Fruit fly (Drosophila melanogaster) whole organism: ENCODE measurements around the gene Rab6.

Source experiments
- CG8478 ChIP-seq: fragments of >200 bp; optimal IDR thresholded peaks from 2 replicates; lab custom pipeline; 2018; ENCODE audit warnings: inconsistent platforms
- Dll ChIP-seq: fragments of >200 bp; optimal IDR thresholded peaks from 2 replicates; lab custom pipeline; 2017
- pan ChIP-seq: fragments of >200 bp; optimal IDR thresholded peaks from 2 replicates; lab custom pipeline; 2017
- psq ChIP-seq: fragments of >200 bp; optimal IDR thresholded peaks from 2 replicates; lab custom pipeline; 2017
- usp ChIP-seq: fragments of >200 bp; optimal IDR thresholded peaks from 2 replicates; lab custom pipeline; 2017; ENCODE audit warnings: missing biosample characterization, missing genetic modification characterization, mixed read lengths

DNA sequence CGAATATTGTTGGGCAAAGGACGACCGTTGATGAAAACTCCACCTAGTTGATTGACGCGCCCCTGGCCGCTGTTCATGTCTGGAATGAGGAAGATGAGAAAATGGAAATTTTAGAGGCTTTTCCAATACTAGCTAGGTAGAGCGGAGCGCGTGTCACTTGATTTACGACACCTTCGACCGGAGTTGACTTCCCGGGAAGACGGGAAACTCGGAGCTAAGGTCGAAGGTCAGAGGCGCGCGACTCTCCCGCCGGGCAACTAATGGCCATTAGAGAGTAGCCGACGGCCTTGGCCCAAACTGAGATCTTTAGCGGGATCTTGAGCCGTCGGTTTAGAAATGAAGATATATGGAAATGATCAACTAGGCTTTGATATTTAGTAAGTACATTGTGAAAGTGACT is 23.9 kb downstream of the Rab6 start:
- TF ChIP-seq Dll (lab: Kevin White, UChicago) (no peak), CG8478 (no peak), usp (GFP tag; lab: Kevin White, UChicago) (no peak), pan (lab: Kevin White, UChicago) (no peak), psq (lab: Kevin White, UChicago) (no peak)
